ENCODE assay signal across 4 fruit fly cellular contexts in the genomic region with DNA sequence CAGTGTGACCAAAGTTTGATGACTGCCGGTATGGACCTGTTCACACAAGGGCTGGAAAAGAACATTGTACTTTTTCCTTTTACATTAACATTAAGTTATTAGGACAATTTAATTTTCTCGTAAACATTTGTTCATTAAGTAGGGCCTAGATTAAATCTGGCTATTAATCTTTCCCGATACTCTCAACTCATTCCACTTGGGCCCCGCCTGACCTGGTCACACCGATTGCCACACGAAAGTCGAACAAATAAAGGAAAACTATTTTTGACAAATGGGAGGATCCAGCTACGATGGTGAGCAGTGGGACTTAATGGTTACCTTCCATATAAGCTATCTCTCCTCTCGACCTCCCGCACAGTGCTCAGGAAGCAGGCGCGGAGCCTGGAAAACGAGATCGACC.
TF ChIP-seq lines count a peak whose summit lies in the region.

A gene (minus strand): TSS at position 28 of the 400 bp plus-strand sequence.
A gene (plus strand): TSS at position 214 of the 400 bp plus-strand sequence.

TF ChIP-seq in whole organism, adult, 20 proteins besides CTCF, POLR2A, EP300 and RAD21 (continued from another document):
- peak; percentile 37 for TF ChIP-seq CG7101 (tag; optimal IDR thresholded peaks at IDR 0.05; lab: Kevin White, UChicago)
- TF ChIP-seq CG14711 (tag; optimal IDR thresholded peaks at IDR 0.05; lab: Kevin White, UChicago) = peak; percentile 37

TF ChIP-seq in whole organism, embryonic, 481 proteins besides CTCF, POLR2A, EP300 and RAD21 (continued from another document and continues in another):
- TF ChIP-seq Vsx1 (GFP tag; optimal IDR thresholded peaks at IDR 0.05; lab: Kevin White, UChicago) = no peak
- no peak for TF ChIP-seq Hand (GFP tag; optimal IDR thresholded peaks at IDR 0.05; lab: Kevin White, UChicago)
- TF ChIP-seq B-H2 (GFP tag; optimal IDR thresholded peaks at IDR 0.05; lab: Kevin White, UChicago) = no peak
- no peak for TF ChIP-seq Hr78 (GFP tag; optimal IDR thresholded peaks at IDR 0.05; lab: Kevin White, UChicago)
- TF ChIP-seq her (GFP tag; optimal IDR thresholded peaks at IDR 0.05; lab: Kevin White, UChicago) = no peak
- no peak for TF ChIP-seq emc (GFP tag; optimal IDR thresholded peaks at IDR 0.05; lab: Kevin White, UChicago)
- no peak for TF ChIP-seq usp (GFP tag; optimal IDR thresholded peaks at IDR 0.05; lab: Kevin White, UChicago)
- TF ChIP-seq sna (GFP tag; IDR thresholded peaks at IDR 0.05; lab: Robert Waterston, UW; ENCODE audit: partially characterized antibody) = no peak
- TF ChIP-seq CG11695 (GFP tag; IDR thresholded peaks at IDR 0.05; lab: Robert Waterston, UW) = no peak
- TF ChIP-seq sisA (GFP tag; IDR thresholded peaks at IDR 0.05; lab: Robert Waterston, UW) = peak; percentile 28; the same call in 1 of the 2 replicates
- TF ChIP-seq gem (tag; optimal IDR thresholded peaks at IDR 0.05; lab: Kevin White, UChicago) = no peak
- peak; percentile 58 for TF ChIP-seq trem (tag; optimal IDR thresholded peaks at IDR 0.05; lab: Kevin White, UChicago)
- no peak for TF ChIP-seq eve (GFP tag; optimal IDR thresholded peaks at IDR 0.05; lab: Kevin White, UChicago)
- no peak for TF ChIP-seq ewg (GFP tag; optimal IDR thresholded peaks at IDR 0.05; lab: Kevin White, UChicago)
- TF ChIP-seq bigmax (GFP tag; optimal IDR thresholded peaks at IDR 0.05; lab: Kevin White, UChicago) = no peak
- TF ChIP-seq CG6854 (GFP tag; optimal IDR thresholded peaks at IDR 0.05; lab: Kevin White, UChicago) = no peak
- TF ChIP-seq jing (GFP tag; optimal IDR thresholded peaks at IDR 0.05; lab: Kevin White, UChicago) = no peak
- peak; percentile 14 for TF ChIP-seq Mes4 (GFP tag; optimal IDR thresholded peaks at IDR 0.05; lab: Kevin White, UChicago)
- no peak for TF ChIP-seq CG10366 (GFP tag; IDR thresholded peaks at IDR 0.05; lab: Robert Waterston, UW)
- no peak for TF ChIP-seq run (tag; optimal IDR thresholded peaks at IDR 0.05; lab: Kevin White, UChicago)
- TF ChIP-seq ash1 (GFP tag; optimal IDR thresholded peaks at IDR 0.05; lab: Kevin White, UChicago) = no peak
- peak; percentile 78 for TF ChIP-seq CG7928 (GFP tag; optimal IDR thresholded peaks at IDR 0.05; lab: Kevin White, UChicago)
- TF ChIP-seq twi (tag; optimal IDR thresholded peaks at IDR 0.05; lab: Kevin White, UChicago) = peak; percentile 3
- no peak for TF ChIP-seq Six4 (GFP tag; optimal IDR thresholded peaks at IDR 0.05; lab: Kevin White, UChicago)
- TF ChIP-seq CG2678 (tag; optimal IDR thresholded peaks at IDR 0.05; lab: Kevin White, UChicago) = no peak
- no peak for TF ChIP-seq HLH3B (GFP tag; IDR thresholded peaks at IDR 0.05; lab: Robert Waterston, UW)
- TF ChIP-seq CG5180 (GFP tag; optimal IDR thresholded peaks at IDR 0.05; lab: Kevin White, UChicago) = no peak
- TF ChIP-seq TFAM (GFP tag; optimal IDR thresholded peaks at IDR 0.05; lab: Kevin White, UChicago) = no peak
- TF ChIP-seq CG14667 (GFP tag; IDR thresholded peaks at IDR 0.05; lab: Robert Waterston, UW) = no peak
- no peak for TF ChIP-seq ind (GFP tag; optimal IDR thresholded peaks at IDR 0.05; lab: Kevin White, UChicago)
- no peak for TF ChIP-seq NFAT (GFP tag; IDR thresholded peaks at IDR 0.05; lab: Robert Waterston, UW)
- peak; percentile 46 for TF ChIP-seq CG15601 (tag; optimal IDR thresholded peaks at IDR 0.05; lab: Kevin White, UChicago)
- TF ChIP-seq Nf-YC (tag; optimal IDR thresholded peaks at IDR 0.05; lab: Kevin White, UChicago) = peak; percentile 19
- peak; percentile 47; the same call in 1 of the 2 replicates for TF ChIP-seq bbx (GFP tag; IDR thresholded peaks at IDR 0.05; lab: Robert Waterston, UW; ENCODE audit: partially characterized antibody)
- TF ChIP-seq CG31388 (GFP tag; optimal IDR thresholded peaks at IDR 0.05; lab: Kevin White, UChicago) = no peak
- peak; percentile 92 for TF ChIP-seq CG4617 (GFP tag; optimal IDR thresholded peaks at IDR 0.05; lab: Kevin White, UChicago; ENCODE audit: borderline replicate concordance)
- TF ChIP-seq CG10321 (GFP tag; IDR thresholded peaks at IDR 0.05; lab: Robert Waterston, UW) = no peak
- no peak; the same call in 2 of the 3 replicates for TF ChIP-seq zen2 (GFP tag; IDR thresholded peaks at IDR 0.05; lab: Robert Waterston, UW; ENCODE audit: partially characterized antibody)
- no peak for TF ChIP-seq CG6765 (GFP tag; optimal IDR thresholded peaks at IDR 0.05; lab: Kevin White, UChicago)
- no peak for TF ChIP-seq CG15479 (GFP tag; optimal IDR thresholded peaks at IDR 0.05; lab: Kevin White, UChicago)
- TF ChIP-seq CG17359 (tag; optimal IDR thresholded peaks at IDR 0.05; lab: Kevin White, UChicago) = peak; percentile 5
- no peak for TF ChIP-seq cas (GFP tag; IDR thresholded peaks at IDR 0.05; lab: Robert Waterston, UW)

TF ChIP-seq in whole organism, prepupa, 60 proteins besides CTCF, POLR2A, EP300 and RAD21 (continued from another document):
- TF ChIP-seq Hr38 (GFP tag; optimal IDR thresholded peaks at IDR 0.05; lab: Kevin White, UChicago) (no peak), CG11902 (GFP tag; optimal IDR thresholded peaks at IDR 0.05; lab: Kevin White, UChicago) (no peak), OdsH (GFP tag; optimal IDR thresholded peaks at IDR 0.05; lab: Kevin White, UChicago) (no peak)

TF ChIP-seq in whole organism, wandering third instar larva, 38 proteins besides CTCF, POLR2A, EP300 and RAD21 (continued from another document):
- no peak for TF ChIP-seq Jra (GFP tag; optimal IDR thresholded peaks at IDR 0.05; lab: Kevin White, UChicago)
- TF ChIP-seq N (GFP tag; optimal IDR thresholded peaks at IDR 0.05; lab: Kevin White, UChicago) = no peak
- no peak for TF ChIP-seq Dfd (GFP tag; optimal IDR thresholded peaks at IDR 0.05; lab: Kevin White, UChicago)
- TF ChIP-seq tai (GFP tag; optimal IDR thresholded peaks at IDR 0.05; lab: Kevin White, UChicago) = no peak
- peak; percentile 13 for TF ChIP-seq HLH106 (tag; optimal IDR thresholded peaks at IDR 0.05; lab: Kevin White, UChicago)
